Fruit fly (Drosophila melanogaster): Measurements from ENCODE around the gene wgn.

The wgn gene

dm6 chrX:18635118-18635552 is 427 bp upstream of the wgn start (continued):
- TF ChIP-seq Blimp-1 (GFP tag; optimal IDR thresholded peaks at IDR 0.05) (no peak), Dbx (GFP tag; IDR thresholded peaks at IDR 0.05) (peak; percentile 57; the same call in 2 of the 3 replicates), CG13287 (GFP tag; IDR thresholded peaks at IDR 0.05; ENCODE audit: partially characterized antibody) (peak; percentile 80), zfh2 (GFP tag; optimal IDR thresholded peaks at IDR 0.05) (peak; percentile 2), Kr (GFP tag; optimal IDR thresholded peaks at IDR 0.05) (no peak), Dp (GFP tag; optimal IDR thresholded peaks at IDR 0.05) (peak; percentile 72), hbn (GFP tag; IDR thresholded peaks at IDR 0.05; ENCODE audit: partially characterized antibody) (peak; percentile 46), slp2 (GFP tag; optimal IDR thresholded peaks at IDR 0.05) (peak; percentile 10), fd96Cb (tag; optimal IDR thresholded peaks at IDR 0.05) (no peak), cas (GFP tag; IDR thresholded peaks at IDR 0.05) (no peak), chif (GFP tag; optimal IDR thresholded peaks at IDR 0.05) (peak; percentile 3 to 49), CG11723 (GFP tag; optimal IDR thresholded peaks at IDR 0.05) (no peak), CG2116 (GFP tag; optimal IDR thresholded peaks at IDR 0.05) (peak; percentile 34), CG11247 (GFP tag; IDR thresholded peaks at IDR 0.05) (peak; percentile 64), gem (tag; optimal IDR thresholded peaks at IDR 0.05) (peak; percentile 47), Myb (GFP tag; optimal IDR thresholded peaks at IDR 0.05) (peak; percentile 75), CG18619 (GFP tag; optimal IDR thresholded peaks at IDR 0.05) (no peak), pum (GFP tag; optimal IDR thresholded peaks at IDR 0.05) (peak; percentile 26), Med (GFP tag) (peak; percentile 91), maf-S (GFP tag; optimal IDR thresholded peaks at IDR 0.05) (peak; percentile 35), tin (GFP tag; optimal IDR thresholded peaks at IDR 0.05) (peak; percentile 59), pnt (GFP tag; optimal IDR thresholded peaks at IDR 0.05) (peak; percentile 29), seq (GFP tag; IDR thresholded peaks at IDR 0.05) (no peak), CG6791 (GFP tag; IDR thresholded peaks at IDR 0.05; ENCODE audit: partially characterized antibody) (peak; percentile 43; the same call in 2 of the 3 replicates), CG12219 (GFP tag; optimal IDR thresholded peaks at IDR 0.05) (no peak), CG1603 (tag; optimal IDR thresholded peaks at IDR 0.05) (peak; percentile 58), Bgb (GFP tag; IDR thresholded peaks at IDR 0.05; ENCODE audit: partially characterized antibody) (peak; percentile 69), tx (GFP tag; optimal IDR thresholded peaks at IDR 0.05) (no peak), lmd (GFP tag; IDR thresholded peaks at IDR 0.05) (peak; percentile 32; the same call in 1 of the 2 replicates), Gsc (GFP tag; IDR thresholded peaks at IDR 0.05) (no peak), CG17912 (GFP tag; optimal IDR thresholded peaks at IDR 0.05) (peak; percentile 37), D19B (GFP tag; optimal IDR thresholded peaks at IDR 0.05) (no peak), CG14710 (tag; optimal IDR thresholded peaks at IDR 0.05) (no peak), gfzf (GFP tag; optimal IDR thresholded peaks at IDR 0.05) (peak; percentile 3), z (GFP tag; IDR thresholded peaks at IDR 0.05) (no peak), CG11456 (GFP tag; IDR thresholded peaks at IDR 0.05) (peak; percentile 85), Deaf1 (tag; optimal IDR thresholded peaks at IDR 0.05) (no peak), Meics (GFP tag; optimal IDR thresholded peaks at IDR 0.05) (peak; percentile 18), ara (GFP tag; IDR thresholded peaks at IDR 0.05) (no peak), E2f2 (GFP tag; IDR thresholded peaks at IDR 0.05) (peak; percentile 80), knrl (GFP tag; IDR thresholded peaks at IDR 0.05; ENCODE audit: partially characterized antibody) (peak; percentile 70), sna (GFP tag; IDR thresholded peaks at IDR 0.05; ENCODE audit: partially characterized antibody) (0 out of 2 replicates have a peak, but pooled peaks have one; percentile 60), hb (GFP tag; IDR thresholded peaks at IDR 0.05; ENCODE audit: partially characterized antibody) (no peak), HLH54F (GFP tag; optimal IDR thresholded peaks at IDR 0.05) (peak; percentile 14), CG15514 (GFP tag; optimal IDR thresholded peaks at IDR 0.05) (peak; percentile 49), NfI (GFP tag; optimal IDR thresholded peaks at IDR 0.05) (peak; percentile 42), sc (optimal IDR thresholded peaks at IDR 0.05) (no peak), sc (GFP tag; optimal IDR thresholded peaks at IDR 0.05) (no peak), amos (GFP tag; IDR thresholded peaks at IDR 0.05; ENCODE audit: partially characterized antibody) (peak; percentile 74), Hr78 (GFP tag; optimal IDR thresholded peaks at IDR 0.05) (no peak)
